Fruit fly (Drosophila melanogaster) whole organism, embryonic: ENCODE results near the gene SP1173.

Source experiments
- ATbp ChIP-seq: fragments of 200-800 bp; sonication (Bioruptor generic); optimal IDR thresholded peaks from 2 replicates; lab custom pipeline; 2017; ENCODE audit warnings: missing biosample characterization, mild to moderate bottlenecking, missing genetic modification characterization, missing genetic modification reagents
- Aef1 ChIP-seq: fragments of 200-800 bp; sonication (Bioruptor generic); IDR thresholded peaks from 3 replicates; pipeline ENCODE4 v1.3.6; 2022; ENCODE audit warnings: missing biosample characterization, missing genetic modification characterization
- CG11398 ChIP-seq: fragments of 200-800 bp; sonication (Bioruptor generic); optimal IDR thresholded peaks from 2 replicates; lab custom pipeline; 2016; ENCODE audit warnings: missing biosample characterization, missing genetic modification characterization
- CG11695 ChIP-seq: fragments of 200-800 bp; sonication (Bioruptor generic); IDR thresholded peaks from 3 replicates; pipeline ENCODE4 v1.3.6; 2022; ENCODE audit warnings: missing biosample characterization, missing genetic modification characterization
- CG11696 ChIP-seq: fragments of 200-800 bp; sonication (Bioruptor generic); IDR thresholded peaks from 2 replicates; pipeline ENCODE4 v1.3.6; 2022; ENCODE audit warnings: missing biosample characterization, missing genetic modification characterization
- CG12236 ChIP-seq: fragments of 200-800 bp; sonication (Bioruptor generic); optimal IDR thresholded peaks from 2 replicates; lab custom pipeline; 2016; ENCODE audit warnings: missing biosample characterization, missing genetic modification characterization
- CG12769 ChIP-seq: fragments of 200-800 bp; sonication (Bioruptor generic); optimal IDR thresholded peaks from 2 replicates; lab custom pipeline; 2019; ENCODE audit warnings: missing biosample characterization, mild to moderate bottlenecking, missing genetic modification characterization, moderate library complexity
- CG17612 ChIP-seq: fragments of 200-800 bp; sonication (Bioruptor generic); IDR thresholded peaks from 2 replicates; pipeline ENCODE4 v1.3.6; 2022; ENCODE audit warnings: missing biosample characterization, missing genetic modification characterization
- CG18599 ChIP-seq: fragments of 200-800 bp; sonication (Bioruptor generic); optimal IDR thresholded peaks from 3 replicates; lab custom pipeline; 2017; ENCODE audit warnings: missing biosample characterization, missing genetic modification characterization, mild to moderate bottlenecking, moderate library complexity, missing genetic modification reagents
- CG2116 ChIP-seq: fragments of 200-800 bp; sonication (Bioruptor generic); optimal IDR thresholded peaks from 3 replicates; lab custom pipeline; 2018; ENCODE audit warnings: missing biosample characterization, mild to moderate bottlenecking, missing genetic modification characterization
- CG2875 ChIP-seq: fragments of 200-800 bp; sonication (Bioruptor generic); optimal IDR thresholded peaks from 2 replicates; lab custom pipeline; 2017; ENCODE audit warnings: missing biosample characterization, mild to moderate bottlenecking, missing genetic modification characterization, missing genetic modification reagents
- CG2889 ChIP-seq: fragments of 200-800 bp; sonication (Bioruptor generic); IDR thresholded peaks from 3 replicates; pipeline ENCODE4 v1.3.6; 2022; ENCODE audit warnings: missing biosample characterization, missing genetic modification characterization
- CG31441 ChIP-seq: fragments of 200-800 bp; sonication (Bioruptor generic); IDR thresholded peaks from 2 replicates; pipeline ENCODE4 v1.3.6; 2022; ENCODE audit warnings: missing biosample characterization, missing genetic modification characterization
- CG33213 ChIP-seq: fragments of 200-800 bp; sonication (Bioruptor generic); optimal IDR thresholded peaks from 3 replicates; lab custom pipeline; 2016; ENCODE audit warnings: missing biosample characterization, missing genetic modification characterization
- CG3407 ChIP-seq: fragments of 200-800 bp; sonication (Bioruptor generic); optimal IDR thresholded peaks from 2 replicates; lab custom pipeline; 2018; ENCODE audit warnings: missing biosample characterization, mild to moderate bottlenecking, missing genetic modification characterization
- CG4360 ChIP-seq: fragments of 200-800 bp; sonication (Bioruptor generic); IDR thresholded peaks from 2 replicates; pipeline ENCODE4 v1.3.6; 2022; ENCODE audit warnings: missing biosample characterization, missing genetic modification characterization
- CG4730 ChIP-seq: fragments of 200-800 bp; sonication (Bioruptor generic); IDR thresholded peaks from 2 replicates; pipeline ENCODE4 v1.3.6; 2022; ENCODE audit warnings: missing biosample characterization, missing genetic modification characterization
- CG4820 ChIP-seq: fragments of 200-800 bp; sonication (Bioruptor generic); optimal IDR thresholded peaks from 3 replicates; lab custom pipeline; 2016; ENCODE audit warnings: missing biosample characterization, missing genetic modification characterization
- CG6689 ChIP-seq: fragments of 200-800 bp; sonication (Bioruptor generic); IDR thresholded peaks from 2 replicates; pipeline ENCODE4 v1.3.6; 2022; ENCODE audit warnings: missing biosample characterization, missing genetic modification characterization
- CG6813 ChIP-seq: fragments of 200-800 bp; sonication (Bioruptor generic); optimal IDR thresholded peaks from 2 replicates; lab custom pipeline; 2017; ENCODE audit warnings: missing biosample characterization, missing genetic modification characterization, mild to moderate bottlenecking, moderate library complexity, missing genetic modification reagents
- CG7745 ChIP-seq: fragments of 200-800 bp; sonication (Bioruptor generic); optimal IDR thresholded peaks from 2 replicates; lab custom pipeline; 2018; ENCODE audit warnings: missing biosample characterization, mild to moderate bottlenecking, missing genetic modification characterization, moderate library complexity
- CG9437 ChIP-seq: fragments of 200-800 bp; sonication (Bioruptor generic); optimal IDR thresholded peaks from 2 replicates; lab custom pipeline; 2018; ENCODE audit warnings: missing biosample characterization, mild to moderate bottlenecking, missing genetic modification characterization
- Deaf1 ChIP-seq: fragments of 200-800 bp; optimal IDR thresholded peaks from 3 replicates; lab custom pipeline; 2019; ENCODE audit warnings: missing biosample characterization, mild to moderate bottlenecking, missing genetic modification characterization, moderate library complexity
- Dfd ChIP-seq, 2 experiments: fragments of >200 bp; optimal IDR thresholded peaks; 2 replicates each; lab custom pipeline; 2017; ENCODE audit warnings: missing biosample characterization in 2 of 2, missing genetic modification characterization in 2 of 2
- Dip3 ChIP-seq: fragments of 200-800 bp; sonication (Bioruptor generic); optimal IDR thresholded peaks from 3 replicates; lab custom pipeline; 2016; ENCODE audit warnings: missing biosample characterization, missing genetic modification characterization
- Dll ChIP-seq: fragments of 200-800 bp; sonication (Bioruptor generic); IDR thresholded peaks from 4 replicates; pipeline ENCODE4 v1.3.6; 2022; ENCODE audit warnings: missing biosample characterization, missing genetic modification characterization; ENCODE audit not compliant: partially characterized antibody
- MTF-1 ChIP-seq: fragments of 200-800 bp; sonication (Bioruptor generic); optimal IDR thresholded peaks from 2 replicates; lab custom pipeline; 2018; ENCODE audit warnings: missing biosample characterization, mild to moderate bottlenecking, missing genetic modification characterization, borderline replicate concordance
- Mad ChIP-seq: fragments of 200-800 bp; sonication (Bioruptor generic); optimal IDR thresholded peaks from 2 replicates; lab custom pipeline; 2016; ENCODE audit warnings: missing biosample characterization, missing genetic modification characterization
- Nf-YC ChIP-seq: fragments of 200-800 bp; optimal IDR thresholded peaks from 3 replicates; lab custom pipeline; 2019; ENCODE audit warnings: missing biosample characterization, mild to moderate bottlenecking, missing genetic modification characterization, moderate library complexity
- Sox102F ChIP-seq: fragments of 200-800 bp; sonication (Bioruptor generic); optimal IDR thresholded peaks from 2 replicates; lab custom pipeline; 2018; ENCODE audit warnings: missing biosample characterization, mild to moderate bottlenecking, missing genetic modification characterization, moderate library complexity
- dm ChIP-seq: fragments of 200-800 bp; sonication (Bioruptor generic); optimal IDR thresholded peaks from 3 replicates; lab custom pipeline; 2016; ENCODE audit warnings: missing biosample characterization, missing genetic modification characterization
- dmrt99B ChIP-seq: fragments of 200-800 bp; sonication (Bioruptor generic); optimal IDR thresholded peaks from 2 replicates; lab custom pipeline; 2018; ENCODE audit warnings: missing biosample characterization, mild to moderate bottlenecking, missing genetic modification characterization, moderate library complexity
- esg ChIP-seq: fragments of 200-800 bp; sonication (Bioruptor generic); conservative IDR thresholded peaks from 2 replicates; pipeline ENCODE4 v1.3.6; 2022; ENCODE audit warnings: missing biosample characterization, missing genetic modification characterization
- gfzf ChIP-seq: fragments of 200-800 bp; sonication (Bioruptor generic); optimal IDR thresholded peaks from 2 replicates; lab custom pipeline; 2016; ENCODE audit warnings: missing biosample characterization, mild to moderate bottlenecking, missing genetic modification characterization, moderate library complexity
- grau ChIP-seq: fragments of 200-800 bp; optimal IDR thresholded peaks from 3 replicates; lab custom pipeline; 2019; ENCODE audit warnings: missing biosample characterization, mild to moderate bottlenecking, missing genetic modification characterization, moderate library complexity
- ind ChIP-seq: fragments of 200-800 bp; sonication (Bioruptor generic); optimal IDR thresholded peaks from 3 replicates; lab custom pipeline; 2016; ENCODE audit warnings: missing biosample characterization, missing genetic modification characterization
- insv ChIP-seq, 2 experiments: fragments of 200-800 bp; sonication (Bioruptor generic); optimal IDR thresholded peaks; 3 replicates each; lab custom pipeline; 2016 to 2018; ENCODE audit warnings: missing biosample characterization in 2 of 2, missing genetic modification characterization in 2 of 2
- klu ChIP-seq: fragments of 200-800 bp; sonication (Bioruptor generic); IDR thresholded peaks from 2 replicates; pipeline ENCODE4 v1.3.6; 2022; ENCODE audit warnings: missing biosample characterization, missing genetic modification characterization
- lmd ChIP-seq: fragments of 200-800 bp; sonication (Bioruptor generic); IDR thresholded peaks from 2 replicates; pipeline ENCODE4 v1.3.6; 2022; ENCODE audit warnings: missing biosample characterization, missing genetic modification characterization
- maf-S ChIP-seq: fragments of 200-800 bp; sonication (Bioruptor generic); optimal IDR thresholded peaks from 2 replicates; lab custom pipeline; 2016; ENCODE audit warnings: missing biosample characterization, missing genetic modification characterization
- mld ChIP-seq: fragments of 200-800 bp; sonication (Bioruptor generic); IDR thresholded peaks from 3 replicates; pipeline ENCODE4 v1.3.6; 2022; ENCODE audit warnings: missing biosample characterization, missing genetic modification characterization; ENCODE audit not compliant: partially characterized antibody
- ranshi ChIP-seq: fragments of 200-800 bp; sonication (Bioruptor generic); IDR thresholded peaks from 2 replicates; pipeline ENCODE4 v1.3.6; 2022; ENCODE audit warnings: missing biosample characterization, missing genetic modification characterization
- sna ChIP-seq: fragments of 200-800 bp; sonication (Bioruptor generic); IDR thresholded peaks from 2 replicates; pipeline ENCODE4 v1.3.6; 2022; ENCODE audit warnings: missing biosample characterization, missing genetic modification characterization; ENCODE audit not compliant: partially characterized antibody
- sqz ChIP-seq: fragments of 200-800 bp; sonication (Bioruptor generic); optimal IDR thresholded peaks from 3 replicates; lab custom pipeline; 2018; ENCODE audit warnings: missing biosample characterization, mild to moderate bottlenecking, missing genetic modification characterization
- sug ChIP-seq: fragments of 200-800 bp; optimal IDR thresholded peaks from 2 replicates; lab custom pipeline; 2019; ENCODE audit warnings: missing biosample characterization, mild to moderate bottlenecking, missing genetic modification characterization, moderate library complexity
- ttk ChIP-seq: fragments of 200-800 bp; sonication (Bioruptor generic); IDR thresholded peaks from 2 replicates; pipeline ENCODE4 v2.1.2; 2022; ENCODE audit warnings: missing biosample characterization, missing genetic modification characterization
- vvl ChIP-seq: fragments of 200-800 bp; sonication (Bioruptor generic); IDR thresholded peaks from 2 replicates; pipeline ENCODE4 v1.3.6; 2022; ENCODE audit warnings: missing biosample characterization, missing genetic modification characterization
- wdn ChIP-seq: fragments of 200-800 bp; sonication (Bioruptor generic); IDR thresholded peaks from 2 replicates; pipeline ENCODE4 v1.3.6; 2022; ENCODE audit warnings: missing biosample characterization, missing genetic modification characterization
- wek ChIP-seq: fragments of 200-800 bp; sonication (Bioruptor generic); optimal IDR thresholded peaks from 3 replicates; lab custom pipeline; 2018; ENCODE audit warnings: missing biosample characterization, mild to moderate bottlenecking, missing genetic modification characterization, moderate library complexity
- z ChIP-seq: fragments of 200-800 bp; sonication (Bioruptor generic); IDR thresholded peaks from 3 replicates; pipeline ENCODE4 v1.3.6; 2022; ENCODE audit warnings: missing biosample characterization, missing genetic modification characterization
- zfh1 ChIP-seq: fragments of 200-800 bp; sonication (Bioruptor generic); IDR thresholded peaks from 3 replicates; pipeline ENCODE4 v1.3.6; 2022; ENCODE audit warnings: missing biosample characterization, missing genetic modification characterization

Gene SP1173

dm6 chr3L:6742110-6742718, 38.9 kb upstream of the SP1173 start (continued):
- no peak for TF ChIP-seq Dfd (GFP tag; optimal IDR thresholded peaks at IDR 0.05; lab: Kevin White, UChicago)
- no peak for TF ChIP-seq CG11696
- TF ChIP-seq MTF-1 (GFP tag; lab: Kevin White, UChicago) = no peak
- no peak for TF ChIP-seq CG6689 (GFP tag; lab: Robert Waterston, UW)
- TF ChIP-seq Aef1 (GFP tag; lab: Robert Waterston, UW) = no peak; the same call in 2 of the 3 replicates
- 0 out of 3 replicates have a peak, but pooled peaks have one; percentile 14 for TF ChIP-seq CG11695 (GFP tag; lab: Robert Waterston, UW)
- no peak for TF ChIP-seq wdn
- TF ChIP-seq ATbp (GFP tag; lab: Kevin White, UChicago) = no peak
- TF ChIP-seq Deaf1 (tag; lab: Kevin White, UChicago) = no peak
- peak; percentile 87 for TF ChIP-seq vvl (GFP tag; lab: Robert Waterston, UW)
- no peak for TF ChIP-seq gfzf (GFP tag; lab: Kevin White, UChicago)
- TF ChIP-seq CG11398 (GFP tag; lab: Kevin White, UChicago) = no peak
- no peak for TF ChIP-seq ind (GFP tag; lab: Kevin White, UChicago)
- TF ChIP-seq CG31441 (GFP tag; lab: Robert Waterston, UW) = no peak
- TF ChIP-seq CG4730 (GFP tag; lab: Robert Waterston, UW) = no peak
- no peak for TF ChIP-seq CG12236
- TF ChIP-seq insv (GFP tag; optimal IDR thresholded peaks at IDR 0.05; lab: Kevin White, UChicago) = peak in 1 of 2 experiments; percentile 61
- no peak; the same call in 1 of the 2 replicates for TF ChIP-seq CG4360 (GFP tag; lab: Robert Waterston, UW)
- peak; percentile 51 for TF ChIP-seq dm
- TF ChIP-seq CG2889 (GFP tag; lab: Robert Waterston, UW) = no peak
- no peak for TF ChIP-seq Dip3
- TF ChIP-seq zfh1 (GFP tag; lab: Robert Waterston, UW) = peak; percentile 62; the same call in 2 of the 3 replicates
- TF ChIP-seq maf-S = no peak
- TF ChIP-seq CG3407 (GFP tag; lab: Kevin White, UChicago) = no peak
- TF ChIP-seq CG2875 (GFP tag; lab: Kevin White, UChicago) = no peak
- TF ChIP-seq CG33213 (GFP tag; lab: Kevin White, UChicago) = no peak
- peak; percentile 53; the same call in 1 of the 2 replicates for TF ChIP-seq ttk (GFP tag; lab: Robert Waterston, UW)
- TF ChIP-seq CG12769 = no peak
- TF ChIP-seq Mad (GFP tag; lab: Kevin White, UChicago) = no peak
- TF ChIP-seq Dll (GFP tag; lab: Robert Waterston, UW) = no peak
- TF ChIP-seq CG18599 (GFP tag; lab: Kevin White, UChicago) = no peak
- TF ChIP-seq klu (GFP tag; lab: Robert Waterston, UW) = 0 out of 2 replicates have a peak, but pooled peaks have one; percentile 16
- no peak for TF ChIP-seq lmd (GFP tag; lab: Robert Waterston, UW)
- no peak for TF ChIP-seq CG4820 (GFP tag; lab: Kevin White, UChicago)
- no peak for TF ChIP-seq z (GFP tag; lab: Robert Waterston, UW)
- peak; percentile 24 for TF ChIP-seq CG2116 (GFP tag; lab: Kevin White, UChicago)
- TF ChIP-seq dmrt99B (tag; lab: Kevin White, UChicago) = no peak
- TF ChIP-seq CG9437 (GFP tag; lab: Kevin White, UChicago) = no peak
- no peak for TF ChIP-seq CG17612 (GFP tag; lab: Robert Waterston, UW)
- no peak for TF ChIP-seq CG7745 (tag; lab: Kevin White, UChicago)
- TF ChIP-seq CG6813 = peak; percentile 6
- TF ChIP-seq grau (tag; lab: Kevin White, UChicago) = no peak
- TF ChIP-seq Sox102F (GFP tag; lab: Kevin White, UChicago) = no peak
- no peak for TF ChIP-seq mld (GFP tag; lab: Robert Waterston, UW)
- TF ChIP-seq sna (GFP tag; lab: Robert Waterston, UW) = no peak
- no peak for TF ChIP-seq esg
- TF ChIP-seq sug = no peak
- TF ChIP-seq Nf-YC (tag; lab: Kevin White, UChicago) = peak; percentile 93
- TF ChIP-seq wek (GFP tag; lab: Kevin White, UChicago) = no peak
- TF ChIP-seq ranshi (GFP tag; lab: Robert Waterston, UW) = no peak
- TF ChIP-seq sqz (GFP tag; lab: Kevin White, UChicago) = no peak
